Fruit fly (Drosophila melanogaster): ENCODE results near the gene AMPKalpha.

dm6 chrX:1349255-1349654, 26.1 kb upstream of the AMPKalpha start, which contains the start of gene MTPAP:
- TF ChIP-seq CG16779 (tag; optimal IDR thresholded peaks at IDR 0.05) (no peak), CG3919 (GFP tag; optimal IDR thresholded peaks at IDR 0.05) (no peak), Ets21C (GFP tag; optimal IDR thresholded peaks at IDR 0.05) (no peak), CG11762 (GFP tag; optimal IDR thresholded peaks at IDR 0.05; ENCODE audit: insufficient read depth) (no peak), ss (GFP tag; optimal IDR thresholded peaks at IDR 0.05) (no peak), CG6854 (GFP tag; optimal IDR thresholded peaks at IDR 0.05) (no peak), OdsH (GFP tag; optimal IDR thresholded peaks at IDR 0.05) (no peak)

All from whole organism, prepupa.